Worm (Caenorhabditis elegans) whole organism, mixed stage, embryonic: Measurements from ENCODE around the gene T01C8.2.

ENCODE experiments used
- elt-3 ChIP-seq: fragments of 150-350 bp; optimal IDR thresholded peaks from 2 replicates; lab custom pipeline; 2014; ENCODE audit warnings: missing biosample characterization, missing genetic modification characterization
- lin-13 ChIP-seq: fragments of 150-350 bp; optimal IDR thresholded peaks from 2 replicates; lab custom pipeline; 2014; ENCODE audit warnings: missing biosample characterization, missing genetic modification characterization
- pha-4 ChIP-seq: fragments of 150-350 bp; optimal IDR thresholded peaks from 2 replicates; lab custom pipeline; 2018; ENCODE audit warnings: missing biosample characterization, missing genetic modification reagents, missing genetic modification characterization
- ztf-11 ChIP-seq: fragments of 150-350 bp; optimal IDR thresholded peaks from 2 replicates; lab custom pipeline; 2014; ENCODE audit warnings: missing biosample characterization, missing genetic modification characterization

DNA sequence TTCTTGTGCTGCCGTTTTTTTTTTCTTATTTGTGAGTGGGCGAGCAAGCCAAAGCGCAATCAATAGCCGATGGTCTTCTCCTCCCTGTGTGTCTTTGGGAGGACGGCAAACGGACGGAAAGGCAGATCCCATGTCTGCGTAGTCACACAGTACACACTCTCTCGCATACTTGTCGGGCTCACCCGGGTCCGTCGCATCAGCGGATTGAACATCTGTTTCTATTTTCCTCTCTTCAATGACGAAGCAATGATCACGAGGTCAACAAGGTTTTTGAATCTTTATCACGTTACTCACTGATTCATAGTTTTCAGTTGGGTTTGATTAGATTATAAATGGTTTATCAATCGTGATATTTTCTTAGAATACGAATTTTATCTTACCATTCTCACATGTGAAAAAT, 29.3 kb downstream of the T01C8.2 start:
- TF ChIP-seq elt-3 (tag; lab: Kevin White, UChicago) (no peak), ztf-11 (tag; lab: Kevin White, UChicago) (no peak), lin-13 (tag; lab: Kevin White, UChicago) (no peak), pha-4 (tag; lab: Kevin White, UChicago) (no peak)
